Fruit fly (Drosophila melanogaster) whole organism, embryonic: Measurements from ENCODE around the gene Cyp310a1.

Source experiments
- Ada2b ChIP-seq: fragments of 200-800 bp; sonication (Bioruptor generic); IDR thresholded peaks from 2 replicates; pipeline ENCODE4 v1.3.6; 2022; ENCODE audit warnings: missing biosample characterization, missing genetic modification characterization
- Awh ChIP-seq: fragments of 200-800 bp; sonication (Bioruptor generic); IDR thresholded peaks from 2 replicates; pipeline ENCODE4, ENCODE4 v1.3.6; 2022; ENCODE audit warnings: missing biosample characterization, missing genetic modification characterization
- CG10321 ChIP-seq: fragments of 200-800 bp; sonication (Bioruptor generic); IDR thresholded peaks from 2 replicates; pipeline ENCODE4 v1.3.6; 2022; ENCODE audit warnings: missing biosample characterization, missing genetic modification characterization
- CG10462 ChIP-seq: fragments of 200-800 bp; sonication (Bioruptor generic); optimal IDR thresholded peaks from 2 replicates; lab custom pipeline; 2016; ENCODE audit warnings: missing biosample characterization, missing genetic modification characterization
- CG11247 ChIP-seq: fragments of 200-800 bp; sonication (Bioruptor generic); IDR thresholded peaks from 2 replicates; pipeline ENCODE4 v1.3.6; 2022; ENCODE audit warnings: missing biosample characterization, missing genetic modification characterization
- CG11398 ChIP-seq: fragments of 200-800 bp; sonication (Bioruptor generic); optimal IDR thresholded peaks from 2 replicates; lab custom pipeline; 2016; ENCODE audit warnings: missing biosample characterization, missing genetic modification characterization
- CG11695 ChIP-seq: fragments of 200-800 bp; sonication (Bioruptor generic); IDR thresholded peaks from 3 replicates; pipeline ENCODE4 v1.3.6; 2022; ENCODE audit warnings: missing biosample characterization, missing genetic modification characterization
- CG12071 ChIP-seq: fragments of 200-800 bp; sonication (Bioruptor generic); optimal IDR thresholded peaks from 3 replicates; lab custom pipeline; 2018; ENCODE audit warnings: missing biosample characterization, mild to moderate bottlenecking, missing genetic modification characterization
- CG12236 ChIP-seq: fragments of 200-800 bp; sonication (Bioruptor generic); optimal IDR thresholded peaks from 2 replicates; lab custom pipeline; 2016; ENCODE audit warnings: missing biosample characterization, missing genetic modification characterization
- CG12391 ChIP-seq: fragments of 200-800 bp; sonication (Bioruptor generic); optimal IDR thresholded peaks from 3 replicates; lab custom pipeline; 2018; ENCODE audit warnings: missing biosample characterization, mild to moderate bottlenecking, missing genetic modification characterization, moderate library complexity
- CG13424 ChIP-seq: fragments of 200-800 bp; sonication (Bioruptor generic); optimal IDR thresholded peaks from 2 replicates; lab custom pipeline; 2019; ENCODE audit warnings: missing biosample characterization, mild to moderate bottlenecking, missing genetic modification characterization, moderate library complexity
- CG15011 ChIP-seq: fragments of 200-800 bp; sonication (Bioruptor generic); optimal IDR thresholded peaks from 3 replicates; lab custom pipeline; 2018; ENCODE audit warnings: missing biosample characterization, mild to moderate bottlenecking, missing genetic modification characterization
- CG17328 ChIP-seq: fragments of 200-800 bp; sonication (Bioruptor generic); IDR thresholded peaks from 2 replicates; pipeline ENCODE4 v1.3.6; 2022; ENCODE audit warnings: missing biosample characterization, missing genetic modification characterization
- CG18262 ChIP-seq: fragments of 200-800 bp; optimal IDR thresholded peaks from 3 replicates; lab custom pipeline; 2019; ENCODE audit warnings: missing biosample characterization, mild to moderate bottlenecking, missing genetic modification characterization, moderate library complexity
- CG32767 ChIP-seq: fragments of 200-800 bp; sonication (Bioruptor generic); IDR thresholded peaks from 2 replicates; pipeline ENCODE4 v1.3.6; 2022; ENCODE audit warnings: missing biosample characterization, missing genetic modification characterization
- CG4707 ChIP-seq: fragments of 200-800 bp; sonication (Bioruptor generic); optimal IDR thresholded peaks from 2 replicates; lab custom pipeline; 2018; ENCODE audit warnings: missing biosample characterization, mild to moderate bottlenecking, missing genetic modification characterization, moderate library complexity
- CG5953 ChIP-seq: fragments of 200-800 bp; sonication (Bioruptor generic); IDR thresholded peaks from 2 replicates; pipeline ENCODE4 v1.3.6; 2022; ENCODE audit warnings: missing biosample characterization, missing genetic modification characterization
- CG6689 ChIP-seq: fragments of 200-800 bp; sonication (Bioruptor generic); IDR thresholded peaks from 2 replicates; pipeline ENCODE4 v1.3.6; 2022; ENCODE audit warnings: missing biosample characterization, missing genetic modification characterization
- CG6813 ChIP-seq: fragments of 200-800 bp; sonication (Bioruptor generic); optimal IDR thresholded peaks from 2 replicates; lab custom pipeline; 2017; ENCODE audit warnings: missing biosample characterization, missing genetic modification characterization, mild to moderate bottlenecking, moderate library complexity, missing genetic modification reagents
- CG8944 ChIP-seq: fragments of 200-800 bp; sonication (Bioruptor generic); optimal IDR thresholded peaks from 3 replicates; lab custom pipeline; 2016; ENCODE audit warnings: missing biosample characterization, missing genetic modification characterization
- CG9876 ChIP-seq: fragments of 200-800 bp; sonication (Bioruptor generic); optimal IDR thresholded peaks from 2 replicates; lab custom pipeline; 2016; ENCODE audit warnings: missing biosample characterization, missing genetic modification characterization
- CrebB ChIP-seq: fragments of 200-800 bp; sonication (Bioruptor generic); optimal IDR thresholded peaks from 3 replicates; lab custom pipeline; 2018; ENCODE audit warnings: missing biosample characterization, mild to moderate bottlenecking, missing genetic modification characterization
- Dbx ChIP-seq: fragments of 200-800 bp; sonication (Bioruptor generic); IDR thresholded peaks from 3 replicates; pipeline ENCODE4 v1.3.6; 2022; ENCODE audit warnings: missing biosample characterization, missing genetic modification characterization
- Dek ChIP-seq: fragments of 200-800 bp; sonication (Bioruptor generic); optimal IDR thresholded peaks from 3 replicates; lab custom pipeline; 2019; ENCODE audit warnings: missing biosample characterization, mild to moderate bottlenecking, missing genetic modification characterization, moderate library complexity
- Dip3 ChIP-seq: fragments of 200-800 bp; sonication (Bioruptor generic); optimal IDR thresholded peaks from 3 replicates; lab custom pipeline; 2016; ENCODE audit warnings: missing biosample characterization, missing genetic modification characterization
- Ets97D ChIP-seq: fragments of 200-800 bp; sonication (Bioruptor generic); optimal IDR thresholded peaks from 3 replicates; lab custom pipeline; 2016; ENCODE audit warnings: missing biosample characterization, missing genetic modification characterization
- Hand ChIP-seq: fragments of 200-800 bp; sonication (Bioruptor generic); optimal IDR thresholded peaks from 2 replicates; lab custom pipeline; 2017; ENCODE audit warnings: mild to moderate bottlenecking, missing biosample characterization, missing genetic modification reagents, missing genetic modification characterization
- Jarid2 ChIP-seq: fragments of 200-800 bp; sonication (Bioruptor generic); optimal IDR thresholded peaks from 3 replicates; lab custom pipeline; 2017; ENCODE audit warnings: mild to moderate bottlenecking, missing biosample characterization, missing genetic modification reagents, missing genetic modification characterization
- Lpt ChIP-seq: fragments of >200 bp; optimal IDR thresholded peaks from 2 replicates; lab custom pipeline; 2018; ENCODE audit warnings: missing biosample characterization, missing genetic modification characterization
- Neu2 ChIP-seq: fragments of 200-800 bp; sonication (Bioruptor generic); optimal IDR thresholded peaks from 3 replicates; lab custom pipeline; 2016; ENCODE audit warnings: missing biosample characterization, missing genetic modification characterization, borderline replicate concordance
- Nf-YA ChIP-seq: fragments of 200-800 bp; sonication (Bioruptor generic); IDR thresholded peaks from 2 replicates; pipeline ENCODE4 v1.3.6; 2022; ENCODE audit warnings: missing biosample characterization, missing genetic modification characterization
- Nf-YB ChIP-seq: fragments of 200-800 bp; sonication (Bioruptor generic); optimal IDR thresholded peaks from 3 replicates; lab custom pipeline; 2019; ENCODE audit warnings: missing biosample characterization, mild to moderate bottlenecking, missing genetic modification characterization, moderate library complexity
- Rx ChIP-seq: fragments of 200-800 bp; sonication (Bioruptor generic); IDR thresholded peaks from 2 replicates; pipeline ENCODE4 v1.3.6; 2022; ENCODE audit warnings: missing biosample characterization, missing genetic modification characterization
- Scr ChIP-seq: fragments of 200-800 bp; sonication (Bioruptor generic); IDR thresholded peaks from 2 replicates; pipeline ENCODE4 v1.3.6; 2022; ENCODE audit warnings: missing biosample characterization, missing genetic modification characterization; ENCODE audit not compliant: partially characterized antibody
- Sin3A ChIP-seq: fragments of >200 bp; optimal IDR thresholded peaks from 2 replicates; lab custom pipeline; 2018
- Sry-β ChIP-seq: fragments of 200-800 bp; sonication (Bioruptor generic); optimal IDR thresholded peaks from 2 replicates; lab custom pipeline; 2018; ENCODE audit warnings: missing biosample characterization, mild to moderate bottlenecking, missing genetic modification characterization, moderate library complexity
- Usf ChIP-seq: fragments of 200-800 bp; sonication (Bioruptor generic); optimal IDR thresholded peaks from 2 replicates; lab custom pipeline; 2017; ENCODE audit warnings: missing genotype, missing biosample characterization, missing genetic modification characterization
- az2 ChIP-seq: fragments of 200-800 bp; sonication (Bioruptor generic); optimal IDR thresholded peaks from 3 replicates; lab custom pipeline; 2016; ENCODE audit warnings: missing biosample characterization, missing genetic modification characterization
- chinmo ChIP-seq: fragments of 200-800 bp; sonication (Bioruptor generic); IDR thresholded peaks from 4 replicates; pipeline ENCODE4 v1.3.6; 2022; ENCODE audit warnings: missing biosample characterization, missing genetic modification characterization; ENCODE audit not compliant: partially characterized antibody
- croc ChIP-seq: fragments of 200-800 bp; sonication (Bioruptor generic); conservative IDR thresholded peaks from 3 replicates; pipeline ENCODE4 v1.3.6; 2022; ENCODE audit warnings: missing biosample characterization, missing genetic modification characterization
- dan ChIP-seq: fragments of 200-800 bp; sonication (Bioruptor generic); IDR thresholded peaks from 2 replicates; pipeline ENCODE4 v1.3.6; 2022; ENCODE audit warnings: missing biosample characterization, missing genetic modification characterization
- esg ChIP-seq: fragments of 200-800 bp; sonication (Bioruptor generic); conservative IDR thresholded peaks from 2 replicates; pipeline ENCODE4 v1.3.6; 2022; ENCODE audit warnings: missing biosample characterization, missing genetic modification characterization
- gcm2 ChIP-seq: fragments of 200-800 bp; sonication (Bioruptor generic); optimal IDR thresholded peaks from 2 replicates; lab custom pipeline; 2016; ENCODE audit warnings: missing biosample characterization, missing genetic modification characterization
- jing ChIP-seq: fragments of 200-800 bp; sonication (Bioruptor generic); optimal IDR thresholded peaks from 2 replicates; lab custom pipeline; 2018; ENCODE audit warnings: missing biosample characterization, mild to moderate bottlenecking, missing genetic modification characterization
- jumu ChIP-seq: fragments of 200-800 bp; sonication (Bioruptor generic); optimal IDR thresholded peaks from 3 replicates; lab custom pipeline; 2016; ENCODE audit warnings: missing biosample characterization, missing genetic modification characterization
- kah ChIP-seq: fragments of 200-800 bp; sonication (Bioruptor generic); optimal IDR thresholded peaks from 2 replicates; lab custom pipeline; 2018; ENCODE audit warnings: missing biosample characterization, mild to moderate bottlenecking, missing genetic modification characterization
- repo ChIP-seq: fragments of 200-800 bp; sonication (Bioruptor generic); optimal IDR thresholded peaks from 2 replicates; lab custom pipeline; 2016; ENCODE audit warnings: missing biosample characterization, missing genetic modification characterization
- tgo ChIP-seq: fragments of 200-800 bp; sonication (Bioruptor generic); IDR thresholded peaks from 3 replicates; pipeline ENCODE4 v1.3.6; 2022; ENCODE audit warnings: missing biosample characterization, missing genetic modification characterization
- trem ChIP-seq: fragments of 200-800 bp; optimal IDR thresholded peaks from 3 replicates; lab custom pipeline; 2019; ENCODE audit warnings: missing biosample characterization, mild to moderate bottlenecking, missing genetic modification characterization, moderate library complexity
- vfl ChIP-seq: fragments of 200-800 bp; sonication (Bioruptor generic); optimal IDR thresholded peaks from 2 replicates; lab custom pipeline; 2016; ENCODE audit warnings: missing biosample characterization, missing genetic modification characterization
- z ChIP-seq: fragments of 200-800 bp; sonication (Bioruptor generic); IDR thresholded peaks from 3 replicates; pipeline ENCODE4 v1.3.6; 2022; ENCODE audit warnings: missing biosample characterization, missing genetic modification characterization
- zfh1 ChIP-seq: fragments of 200-800 bp; sonication (Bioruptor generic); IDR thresholded peaks from 3 replicates; pipeline ENCODE4 v1.3.6; 2022; ENCODE audit warnings: missing biosample characterization, missing genetic modification characterization

Gene Cyp310a1

dm6 chr2L:18695404-18695804 is 42.6 kb upstream of the Cyp310a1 start, which contains the start of the genes CG10383 and CG10338 (continued):
- TF ChIP-seq CG10321 (peak; percentile 75), Awh (GFP tag; lab: Robert Waterston, UW) (peak; percentile 91), trem (tag; lab: Kevin White, UChicago) (peak; percentile 84), az2 (GFP tag; lab: Kevin White, UChicago) (peak; percentile 83), Nf-YB (GFP tag; lab: Kevin White, UChicago) (peak; percentile 56), CG11247 (GFP tag; lab: Robert Waterston, UW) (peak; percentile 90), repo (peak; percentile 74), CG18262 (tag; lab: Kevin White, UChicago) (peak; percentile 73), Dbx (GFP tag; lab: Robert Waterston, UW) (peak; percentile 92), CG6813 (GFP tag; lab: Kevin White, UChicago) (peak; percentile 64), Sry-β (GFP tag; lab: Kevin White, UChicago) (peak; percentile 9), jing (GFP tag; lab: Kevin White, UChicago) (peak; percentile 75), tgo (GFP tag; lab: Robert Waterston, UW) (peak; percentile 87), CrebB (tag; lab: Kevin White, UChicago) (peak; percentile 61), Ada2b (peak; percentile 88), z (no peak), CG6689 (GFP tag; lab: Robert Waterston, UW) (peak; percentile 84), zfh1 (GFP tag; lab: Robert Waterston, UW) (peak; percentile 93), CG12391 (tag; lab: Kevin White, UChicago) (peak; percentile 80), Dip3 (GFP tag; lab: Kevin White, UChicago) (peak; percentile 91), Ets97D (peak; percentile 88), CG10462 (GFP tag; lab: Kevin White, UChicago) (peak; percentile 53), Jarid2 (GFP tag; lab: Kevin White, UChicago) (peak; percentile 46), vfl (GFP tag; lab: Kevin White, UChicago) (peak; percentile 80), CG11398 (GFP tag; lab: Kevin White, UChicago) (peak; percentile 77), Sin3A (lab: Kevin White, UChicago) (peak; percentile 97), CG4707 (no peak), esg (GFP tag; lab: Robert Waterston, UW) (peak; percentile 87), chinmo (GFP tag; lab: Robert Waterston, UW) (0 out of 4 replicates have a peak, but pooled peaks have one; percentile 27), croc (GFP tag; lab: Robert Waterston, UW) (peak; percentile 66), CG13424 (peak; percentile 77), dan (GFP tag; lab: Robert Waterston, UW) (no peak), CG8944 (GFP tag; lab: Kevin White, UChicago) (peak; percentile 91), CG12071 (GFP tag; lab: Kevin White, UChicago) (peak; percentile 58), CG5953 (GFP tag; lab: Robert Waterston, UW) (peak; percentile 73), CG11695 (peak; percentile 75), Lpt (no peak), CG17328 (GFP tag; lab: Robert Waterston, UW) (peak; percentile 88), Hand (GFP tag; lab: Kevin White, UChicago) (peak; percentile 48), Usf (peak; percentile 59), Rx (GFP tag; lab: Robert Waterston, UW) (peak; percentile 90), kah (GFP tag; lab: Kevin White, UChicago) (peak; percentile 13), gcm2 (GFP tag; lab: Kevin White, UChicago) (peak; percentile 71), Dek (tag; lab: Kevin White, UChicago) (peak; percentile 62), jumu (GFP tag; lab: Kevin White, UChicago) (peak; percentile 94), CG9876 (GFP tag; lab: Kevin White, UChicago) (peak; percentile 86), Neu2 (GFP tag; lab: Kevin White, UChicago) (peak; percentile 62), CG12236 (GFP tag; lab: Kevin White, UChicago) (peak; percentile 79), CG32767 (GFP tag; lab: Robert Waterston, UW) (peak; percentile 75; the same call in 1 of the 2 replicates), Nf-YA (GFP tag; lab: Robert Waterston, UW) (peak; percentile 79), Scr (GFP tag; lab: Robert Waterston, UW) (peak; percentile 23; the same call in 1 of the 2 replicates), CG15011 (GFP tag; lab: Kevin White, UChicago) (peak; percentile 43)
